Fruit fly (Drosophila melanogaster) whole organism, embryonic: ENCODE results near the gene CG5966.

Source experiments
- Adf1 ChIP-seq: fragments of 200-800 bp; sonication (Bioruptor generic); IDR thresholded peaks from 2 replicates; pipeline ENCODE4 v1.3.6; 2022; ENCODE audit warnings: missing biosample characterization, missing genetic modification characterization
- Antp ChIP-seq: fragments of 200-800 bp; sonication (Bioruptor generic); optimal IDR thresholded peaks from 3 replicates; lab custom pipeline; 2016; ENCODE audit warnings: missing biosample characterization, missing genetic modification characterization
- Bgb ChIP-seq: fragments of 200-800 bp; sonication (Bioruptor generic); IDR thresholded peaks from 2 replicates; pipeline ENCODE4 v1.3.6; 2022; ENCODE audit warnings: missing biosample characterization, missing genetic modification characterization; ENCODE audit not compliant: partially characterized antibody
- CG12744 ChIP-seq: fragments of 200-800 bp; sonication (Bioruptor generic); optimal IDR thresholded peaks from 2 replicates; lab custom pipeline; 2016; ENCODE audit warnings: missing biosample characterization, missing genetic modification characterization
- CG13894 ChIP-seq: fragments of 200-800 bp; sonication (Bioruptor generic); optimal IDR thresholded peaks from 3 replicates; lab custom pipeline; 2018; ENCODE audit warnings: missing biosample characterization, mild to moderate bottlenecking, missing genetic modification characterization, moderate library complexity
- CG14710 ChIP-seq: fragments of 200-800 bp; sonication (Bioruptor generic); optimal IDR thresholded peaks from 3 replicates; lab custom pipeline; 2019; ENCODE audit warnings: missing biosample characterization, mild to moderate bottlenecking, missing genetic modification characterization, moderate library complexity
- CG15601 ChIP-seq: fragments of 200-800 bp; sonication (Bioruptor generic); optimal IDR thresholded peaks from 3 replicates; lab custom pipeline; 2019; ENCODE audit warnings: missing biosample characterization, mild to moderate bottlenecking, missing genetic modification characterization, moderate library complexity
- CG2199 ChIP-seq: fragments of 200-800 bp; sonication (Bioruptor generic); IDR thresholded peaks from 3 replicates; pipeline ENCODE4 v1.3.6; 2022; ENCODE audit warnings: missing biosample characterization, missing genetic modification characterization
- CG2202 ChIP-seq: fragments of 200-800 bp; sonication (Bioruptor generic); optimal IDR thresholded peaks from 2 replicates; lab custom pipeline; 2018; ENCODE audit warnings: missing biosample characterization, mild to moderate bottlenecking, missing genetic modification characterization
- CG31365 ChIP-seq: fragments of 200-800 bp; sonication (Bioruptor generic); optimal IDR thresholded peaks from 2 replicates; lab custom pipeline; 2018; ENCODE audit warnings: missing biosample characterization, mild to moderate bottlenecking, missing genetic modification characterization
- CG42726 ChIP-seq: fragments of 200-800 bp; sonication (Bioruptor generic); IDR thresholded peaks from 2 replicates; pipeline ENCODE4 v1.3.6; 2022; ENCODE audit warnings: missing biosample characterization, missing genetic modification characterization; ENCODE audit not compliant: partially characterized antibody
- CG4707 ChIP-seq: fragments of 200-800 bp; sonication (Bioruptor generic); optimal IDR thresholded peaks from 2 replicates; lab custom pipeline; 2018; ENCODE audit warnings: missing biosample characterization, mild to moderate bottlenecking, missing genetic modification characterization, moderate library complexity
- CG4730 ChIP-seq: fragments of 200-800 bp; sonication (Bioruptor generic); IDR thresholded peaks from 2 replicates; pipeline ENCODE4 v1.3.6; 2022; ENCODE audit warnings: missing biosample characterization, missing genetic modification characterization
- CG5953 ChIP-seq: fragments of 200-800 bp; sonication (Bioruptor generic); IDR thresholded peaks from 2 replicates; pipeline ENCODE4 v1.3.6; 2022; ENCODE audit warnings: missing biosample characterization, missing genetic modification characterization
- CG6791 ChIP-seq: fragments of 200-800 bp; sonication (Bioruptor generic); IDR thresholded peaks from 3 replicates; pipeline ENCODE4 v1.3.6; 2022; ENCODE audit warnings: missing biosample characterization, missing genetic modification characterization; ENCODE audit not compliant: partially characterized antibody
- CG7928 ChIP-seq: fragments of 200-800 bp; sonication (Bioruptor generic); optimal IDR thresholded peaks from 2 replicates; lab custom pipeline; 2017; ENCODE audit warnings: missing biosample characterization, mild to moderate bottlenecking, missing genetic modification characterization
- CG7963 ChIP-seq: fragments of 200-800 bp; sonication (Bioruptor generic); IDR thresholded peaks from 3 replicates; pipeline ENCODE4 v1.3.6; 2022; ENCODE audit warnings: missing biosample characterization, missing genetic modification characterization; ENCODE audit not compliant: partially characterized antibody
- CG8281 ChIP-seq: fragments of 200-800 bp; sonication (Bioruptor generic); optimal IDR thresholded peaks from 2 replicates; lab custom pipeline; 2018; ENCODE audit warnings: missing biosample characterization, mild to moderate bottlenecking, missing genetic modification characterization, moderate library complexity
- CG8924 ChIP-seq: fragments of 200-800 bp; optimal IDR thresholded peaks from 3 replicates; lab custom pipeline; 2019; ENCODE audit warnings: missing biosample characterization, mild to moderate bottlenecking, missing genetic modification characterization, moderate library complexity
- CG9609 ChIP-seq: fragments of 200-800 bp; sonication (Bioruptor generic); optimal IDR thresholded peaks from 3 replicates; lab custom pipeline; 2016; ENCODE audit warnings: missing biosample characterization, missing genetic modification characterization
- CTCF ChIP-seq: fragments of 200-800 bp; sonication (Bioruptor generic); optimal IDR thresholded peaks from 2 replicates; lab custom pipeline; 2017; ENCODE audit warnings: missing biosample characterization, mild to moderate bottlenecking, missing genetic modification characterization, moderate library complexity
- Dfd ChIP-seq, 2 experiments: fragments of >200 bp; optimal IDR thresholded peaks; 2 replicates each; lab custom pipeline; 2017; ENCODE audit warnings: missing biosample characterization in 2 of 2, missing genetic modification characterization in 2 of 2
- Ets65A ChIP-seq: fragments of 200-800 bp; sonication (Bioruptor generic); peaks from one replicate; lab custom pipeline; 2016; ENCODE audit warnings: missing biosample characterization, missing genetic modification characterization
- HLHmδ ChIP-seq: fragments of 200-800 bp; sonication (Bioruptor generic); optimal IDR thresholded peaks from 2 replicates; lab custom pipeline; 2018; ENCODE audit warnings: missing biosample characterization, mild to moderate bottlenecking, missing genetic modification characterization, moderate library complexity
- MTF-1 ChIP-seq: fragments of 200-800 bp; sonication (Bioruptor generic); optimal IDR thresholded peaks from 2 replicates; lab custom pipeline; 2018; ENCODE audit warnings: missing biosample characterization, mild to moderate bottlenecking, missing genetic modification characterization, borderline replicate concordance
- Max ChIP-seq: fragments of 200-800 bp; sonication (Bioruptor generic); optimal IDR thresholded peaks from 2 replicates; lab custom pipeline; 2016; ENCODE audit warnings: missing biosample characterization, mild to moderate bottlenecking, missing genetic modification characterization
- Med ChIP-seq: fragments of 200-800 bp; sonication (Bioruptor generic); peaks from one replicate; lab custom pipeline; 2016; ENCODE audit warnings: missing biosample characterization, missing genetic modification characterization, mild to moderate bottlenecking, inconsistent platforms, moderate library complexity
- NC2α ChIP-seq: fragments of 200-800 bp; sonication (Bioruptor generic); optimal IDR thresholded peaks from 2 replicates; lab custom pipeline; 2016; ENCODE audit warnings: missing biosample characterization, missing genetic modification characterization
- NK7.1 ChIP-seq: fragments of 200-800 bp; sonication (Bioruptor generic); optimal IDR thresholded peaks from 3 replicates; lab custom pipeline; 2016; ENCODE audit warnings: missing biosample characterization, missing genetic modification characterization
- Pdp1 ChIP-seq, 2 experiments: fragments of 200-800 bp; sonication (Bioruptor generic); optimal IDR thresholded peaks; 3 replicates each; lab custom pipeline; 2016; ENCODE audit warnings: missing biosample characterization in 2 of 2, missing genetic modification characterization in 2 of 2, mild to moderate bottlenecking in 1 of 2, moderate library complexity in 1 of 2
- Vsx1 ChIP-seq: fragments of 200-800 bp; sonication (Bioruptor generic); optimal IDR thresholded peaks from 2 replicates; lab custom pipeline; 2017; ENCODE audit warnings: missing biosample characterization, mild to moderate bottlenecking, missing genetic modification characterization, missing genetic modification reagents
- ab ChIP-seq: fragments of 200-800 bp; sonication (Bioruptor generic); optimal IDR thresholded peaks from 2 replicates; lab custom pipeline; 2016; ENCODE audit warnings: missing biosample characterization, missing genetic modification characterization
- al ChIP-seq: fragments of 200-800 bp; sonication (Bioruptor generic); IDR thresholded peaks from 2 replicates; pipeline ENCODE4 v1.3.6; 2022; ENCODE audit warnings: missing biosample characterization, missing genetic modification characterization
- ato ChIP-seq: fragments of 200-800 bp; sonication (Bioruptor generic); IDR thresholded peaks from 2 replicates; pipeline ENCODE4 v1.3.6; 2022; ENCODE audit warnings: missing biosample characterization, missing genetic modification characterization; ENCODE audit not compliant: partially characterized antibody
- bbx ChIP-seq: fragments of 200-800 bp; sonication (Bioruptor generic); IDR thresholded peaks from 2 replicates; pipeline ENCODE4 v1.3.6; 2022; ENCODE audit warnings: missing biosample characterization, missing genetic modification characterization; ENCODE audit not compliant: partially characterized antibody
- dati ChIP-seq: fragments of 200-800 bp; sonication (Bioruptor generic); IDR thresholded peaks from 2 replicates; pipeline ENCODE4 v1.3.6; 2022; ENCODE audit warnings: missing biosample characterization, missing genetic modification characterization
- inv ChIP-seq: fragments of 200-800 bp; sonication (Bioruptor generic); IDR thresholded peaks from 2 replicates; pipeline ENCODE4 v1.3.6; 2022; ENCODE audit warnings: missing biosample characterization, missing genetic modification characterization; ENCODE audit not compliant: partially characterized antibody
- kni ChIP-seq: fragments of 200-800 bp; sonication (Bioruptor generic); optimal IDR thresholded peaks from 3 replicates; lab custom pipeline; 2017; ENCODE audit warnings: mild to moderate bottlenecking, missing biosample characterization, missing genetic modification reagents, missing genetic modification characterization
- lab ChIP-seq: fragments of 200-800 bp; sonication (Bioruptor generic); optimal IDR thresholded peaks from 3 replicates; lab custom pipeline; 2017; ENCODE audit warnings: missing biosample characterization, missing genetic modification characterization, mild to moderate bottlenecking, moderate library complexity, missing genetic modification reagents
- pita ChIP-seq: fragments of 200-800 bp; sonication (Bioruptor generic); optimal IDR thresholded peaks from 2 replicates; lab custom pipeline; 2017; ENCODE audit warnings: missing biosample characterization, mild to moderate bottlenecking, missing genetic modification characterization
- pros ChIP-seq: fragments of 200-800 bp; sonication (Bioruptor generic); optimal IDR thresholded peaks from 3 replicates; lab custom pipeline; 2019; ENCODE audit warnings: missing biosample characterization, mild to moderate bottlenecking, missing genetic modification characterization, moderate library complexity
- sens ChIP-seq: fragments of 200-800 bp; sonication (Bioruptor generic); peaks from one replicate; lab custom pipeline; 2016; ENCODE audit warnings: missing biosample characterization, missing genetic modification characterization
- so ChIP-seq: fragments of 200-800 bp; sonication (Bioruptor generic); IDR thresholded peaks from 3 replicates; pipeline ENCODE4 v1.3.6; 2022; ENCODE audit warnings: missing biosample characterization, missing genetic modification characterization
- stwl ChIP-seq: fragments of 200-800 bp; sonication (Bioruptor generic); optimal IDR thresholded peaks from 3 replicates; lab custom pipeline; 2018; ENCODE audit warnings: missing biosample characterization, mild to moderate bottlenecking, missing genetic modification characterization, moderate library complexity
- z ChIP-seq: fragments of 200-800 bp; sonication (Bioruptor generic); IDR thresholded peaks from 3 replicates; pipeline ENCODE4 v1.3.6; 2022; ENCODE audit warnings: missing biosample characterization, missing genetic modification characterization
- zfh1 ChIP-seq: fragments of 200-800 bp; sonication (Bioruptor generic); IDR thresholded peaks from 3 replicates; pipeline ENCODE4 v1.3.6; 2022; ENCODE audit warnings: missing biosample characterization, missing genetic modification characterization

The CG5966 gene

dm6 chrX:6031692-6032091 is 43.1 kb downstream of the CG5966 start (continued):
- TF ChIP-seq HLHmδ (GFP tag; lab: Kevin White, UChicago) (no peak), CG7928 (GFP tag; lab: Kevin White, UChicago) (no peak)

dm6 chrX:6032826-6033225 is 44.2 kb downstream of the CG5966 start:
- TF ChIP-seq CG8924 (tag; lab: Kevin White, UChicago) (no peak), ato (GFP tag; lab: Robert Waterston, UW) (no peak), NC2α (GFP tag; lab: Kevin White, UChicago) (no peak), Max (no peak), lab (GFP tag; lab: Kevin White, UChicago) (no peak), CG7963 (no peak), pros (GFP tag; lab: Kevin White, UChicago) (peak; percentile 51), CG4730 (GFP tag; lab: Robert Waterston, UW) (no peak), kni (GFP tag; lab: Kevin White, UChicago) (no peak), Ets65A (GFP tag; lab: Kevin White, UChicago) (peak; percentile 43), z (GFP tag; lab: Robert Waterston, UW) (0 out of 3 replicates have a peak, but pooled peaks have one; percentile 55)

- TF ChIP-seq dati (no peak), z (GFP tag; lab: Robert Waterston, UW) (0 out of 3 replicates have a peak, but pooled peaks have one; percentile 11), inv (GFP tag; lab: Robert Waterston, UW) (no peak), sens (peak; percentile 31), CG13894 (tag; lab: Kevin White, UChicago) (peak; percentile 91), Antp (no peak), zfh1 (no peak), CG5953 (no peak), so (GFP tag; lab: Robert Waterston, UW) (no peak), NK7.1 (GFP tag; lab: Kevin White, UChicago) (no peak), CG8281 (tag; lab: Kevin White, UChicago) (no peak)
Observed at dm6 chrX:6034741-6035140, 46.1 kb downstream of the CG5966 start.

- TF ChIP-seq CG2199 (GFP tag; lab: Robert Waterston, UW) (peak; percentile 77), CG8281 (tag; lab: Kevin White, UChicago) (peak; percentile 46), stwl (tag; lab: Kevin White, UChicago) (peak; percentile 31), Pdp1 (GFP tag; optimal IDR thresholded peaks at IDR 0.05; lab: Kevin White, UChicago) (peak in 1 of 2 experiments; percentile 25), Bgb (GFP tag; lab: Robert Waterston, UW) (peak; percentile 55; the same call in 1 of the 2 replicates), sens (peak; percentile 77), Med (GFP tag; lab: Kevin White, UChicago) (peak; percentile 9), CG14710 (tag; lab: Kevin White, UChicago) (peak; percentile 25), CG42726 (0 out of 2 replicates have a peak, but pooled peaks have one; percentile 9), Vsx1 (GFP tag; lab: Kevin White, UChicago) (peak; percentile 57), CTCF (GFP tag; lab: Kevin White, UChicago) (peak; percentile 81), bbx (GFP tag; lab: Robert Waterston, UW) (peak; percentile 58; the same call in 1 of the 2 replicates), CG4707 (GFP tag; lab: Kevin White, UChicago) (peak; percentile 38), Dfd (GFP tag; optimal IDR thresholded peaks at IDR 0.05; lab: Kevin White, UChicago) (no peak), MTF-1 (GFP tag; lab: Kevin White, UChicago) (no peak), al (no peak), CG6791 (GFP tag; lab: Robert Waterston, UW) (0 out of 3 replicates have a peak, but pooled peaks have one; percentile 29), pita (GFP tag; lab: Kevin White, UChicago) (peak; percentile 78), Adf1 (GFP tag; lab: Robert Waterston, UW) (no peak), CG9609 (no peak), CG5953 (no peak), ab (GFP tag; lab: Kevin White, UChicago) (no peak), CG31365 (tag; lab: Kevin White, UChicago) (peak; percentile 87), CG2202 (tag; lab: Kevin White, UChicago) (peak; percentile 2), CG15601 (peak; percentile 77), CG12744 (GFP tag; lab: Kevin White, UChicago) (no peak)
Observed at dm6 chrX:6035359-6035758, 46.8 kb downstream of the CG5966 start.
